Worm (Caenorhabditis elegans) whole organism, late embryonic: ENCODE results near the gene mboa-2.

ENCODE experiments used
- ceh-45 ChIP-seq: fragments of 200-800 bp; sonication (Bioruptor generic); IDR thresholded peaks from 2 replicates; pipeline ENCODE4 v1.3.6; 2022; ENCODE audit warnings: missing genetic modification reagents, missing genetic modification characterization, missing compliant biosample characterization
- dmd-4 ChIP-seq: sonication (generic microtip); optimal IDR thresholded peaks from 2 replicates; lab custom pipeline; 2016; ENCODE audit warnings: borderline replicate concordance, missing genetic modification characterization, missing compliant biosample characterization
- odd-2 ChIP-seq: sonication (generic microtip); optimal IDR thresholded peaks from 2 replicates; lab custom pipeline; 2017; ENCODE audit warnings: antibody characterized with exemption, mild to moderate bottlenecking, missing genetic modification characterization, missing compliant biosample characterization

DNA sequence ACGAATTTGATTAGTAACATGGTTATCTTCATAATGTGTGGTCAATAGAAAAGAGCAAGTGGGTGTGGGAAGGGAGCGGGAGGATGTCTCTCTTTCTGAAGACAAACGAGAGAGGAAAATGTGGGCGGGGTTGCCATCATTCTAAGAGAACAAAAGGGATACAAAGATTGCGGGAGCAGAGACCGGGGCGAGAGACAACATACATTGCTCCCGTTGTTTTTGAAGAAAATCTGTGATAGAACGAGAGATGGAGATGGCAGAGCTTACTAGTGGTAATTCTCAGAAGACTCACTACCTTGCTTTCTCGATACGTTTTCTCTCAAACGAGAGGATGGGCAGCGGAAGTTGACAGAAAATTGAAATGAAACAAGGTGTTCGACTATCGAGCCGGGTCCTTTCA lies 48.9 kb downstream of the mboa-2 start:
- TF ChIP-seq ceh-45 (GFP tag; lab: Robert Waterston, UW) (no peak), dmd-4 (tag; lab: Kevin White, UChicago) (no peak), odd-2 (tag; lab: Kevin White, UChicago) (no peak)
